Fruit fly (Drosophila melanogaster) whole organism, embryonic: ENCODE measurements around the gene CG4461.

Source experiments
- Abd-B ChIP-seq: fragments of 200-800 bp; sonication (Bioruptor generic); optimal IDR thresholded peaks from 2 replicates; lab custom pipeline; 2018; ENCODE audit warnings: missing biosample characterization, mild to moderate bottlenecking, missing genetic modification characterization, moderate library complexity
- Awh ChIP-seq: fragments of 200-800 bp; sonication (Bioruptor generic); IDR thresholded peaks from 2 replicates; pipeline ENCODE4, ENCODE4 v1.3.6; 2022; ENCODE audit warnings: missing biosample characterization, missing genetic modification characterization
- CG10543 ChIP-seq: fragments of 200-800 bp; sonication (Bioruptor generic); optimal IDR thresholded peaks from 3 replicates; lab custom pipeline; 2017; ENCODE audit warnings: missing biosample characterization, mild to moderate bottlenecking, missing genetic modification characterization, moderate library complexity
- CG12104 ChIP-seq: fragments of 200-800 bp; sonication (Bioruptor generic); optimal IDR thresholded peaks from 3 replicates; lab custom pipeline; 2016; ENCODE audit warnings: missing biosample characterization, missing genetic modification characterization
- CG12299 ChIP-seq: fragments of 200-800 bp; sonication (Bioruptor generic); optimal IDR thresholded peaks from 2 replicates; lab custom pipeline; 2018; ENCODE audit warnings: missing biosample characterization, mild to moderate bottlenecking, missing genetic modification characterization
- CG13775 ChIP-seq: fragments of 200-800 bp; sonication (Bioruptor generic); optimal IDR thresholded peaks from 3 replicates; lab custom pipeline; 2017; ENCODE audit warnings: missing biosample characterization, mild to moderate bottlenecking, missing genetic modification characterization
- CG14667 ChIP-seq: fragments of 200-800 bp; sonication (Bioruptor generic); IDR thresholded peaks from 2 replicates; pipeline ENCODE4 v1.3.6; 2022; ENCODE audit warnings: missing biosample characterization, missing genetic modification characterization
- CG15269 ChIP-seq: fragments of 200-800 bp; sonication (Bioruptor generic); optimal IDR thresholded peaks from 2 replicates; lab custom pipeline; 2018; ENCODE audit warnings: missing biosample characterization, mild to moderate bottlenecking, missing genetic modification characterization, moderate library complexity
- CG17361 ChIP-seq: fragments of 200-800 bp; sonication (Bioruptor generic); IDR thresholded peaks from 3 replicates; pipeline ENCODE4 v1.3.6; 2022; ENCODE audit warnings: missing biosample characterization, missing genetic modification characterization
- CG17385 ChIP-seq: fragments of 200-800 bp; sonication (Bioruptor generic); optimal IDR thresholded peaks from 3 replicates; lab custom pipeline; 2018; ENCODE audit warnings: missing biosample characterization, mild to moderate bottlenecking, missing genetic modification characterization
- CG17802 ChIP-seq: fragments of 200-800 bp; sonication (Bioruptor generic); optimal IDR thresholded peaks from 2 replicates; lab custom pipeline; 2018; ENCODE audit warnings: missing biosample characterization, mild to moderate bottlenecking, missing genetic modification characterization, moderate library complexity
- CG2202 ChIP-seq: fragments of 200-800 bp; sonication (Bioruptor generic); optimal IDR thresholded peaks from 2 replicates; lab custom pipeline; 2018; ENCODE audit warnings: missing biosample characterization, mild to moderate bottlenecking, missing genetic modification characterization
- CG3281 ChIP-seq: fragments of 200-800 bp; sonication (Bioruptor generic); optimal IDR thresholded peaks from 3 replicates; lab custom pipeline; 2017; ENCODE audit warnings: missing biosample characterization, mild to moderate bottlenecking, missing genetic modification characterization
- CG3995 ChIP-seq: fragments of 200-800 bp; sonication (Bioruptor generic); optimal IDR thresholded peaks from 3 replicates; lab custom pipeline; 2016; ENCODE audit warnings: missing biosample characterization, missing genetic modification characterization
- CG4360 ChIP-seq: fragments of 200-800 bp; sonication (Bioruptor generic); IDR thresholded peaks from 2 replicates; pipeline ENCODE4 v1.3.6; 2022; ENCODE audit warnings: missing biosample characterization, missing genetic modification characterization
- CG7745 ChIP-seq: fragments of 200-800 bp; sonication (Bioruptor generic); optimal IDR thresholded peaks from 2 replicates; lab custom pipeline; 2018; ENCODE audit warnings: missing biosample characterization, mild to moderate bottlenecking, missing genetic modification characterization, moderate library complexity
- CG7839 ChIP-seq: fragments of 200-800 bp; sonication (Bioruptor generic); optimal IDR thresholded peaks from 3 replicates; lab custom pipeline; 2018; ENCODE audit warnings: missing biosample characterization, mild to moderate bottlenecking, missing genetic modification characterization, moderate library complexity
- CG8924 ChIP-seq: fragments of 200-800 bp; optimal IDR thresholded peaks from 3 replicates; lab custom pipeline; 2019; ENCODE audit warnings: missing biosample characterization, mild to moderate bottlenecking, missing genetic modification characterization, moderate library complexity
- Camta ChIP-seq: fragments of 200-800 bp; sonication (Bioruptor generic); optimal IDR thresholded peaks from 2 replicates; lab custom pipeline; 2016; ENCODE audit warnings: missing biosample characterization, missing genetic modification characterization
- CkIIα-i1 ChIP-seq: fragments of 200-800 bp; sonication (Bioruptor generic); IDR thresholded peaks from 2 replicates; pipeline ENCODE4 v1.3.6; 2022; ENCODE audit warnings: missing biosample characterization, missing genetic modification characterization
- Dfd ChIP-seq, 2 experiments: fragments of >200 bp; optimal IDR thresholded peaks; 2 replicates each; lab custom pipeline; 2017; ENCODE audit warnings: missing biosample characterization in 2 of 2, missing genetic modification characterization in 2 of 2
- ERR ChIP-seq: fragments of 200-800 bp; sonication (Bioruptor generic); optimal IDR thresholded peaks from 2 replicates; lab custom pipeline; 2016; ENCODE audit warnings: missing biosample characterization, missing genetic modification characterization
- Elba2 ChIP-seq: fragments of 200-800 bp; sonication (Bioruptor generic); optimal IDR thresholded peaks from 3 replicates; lab custom pipeline; 2016; ENCODE audit warnings: missing biosample characterization, missing genetic modification characterization
- Fer1 ChIP-seq: fragments of 200-800 bp; sonication (Bioruptor generic); optimal IDR thresholded peaks from 2 replicates; lab custom pipeline; 2017; ENCODE audit warnings: missing biosample characterization, mild to moderate bottlenecking, missing genetic modification characterization
- Hsf ChIP-seq: fragments of 200-800 bp; sonication (Bioruptor generic); optimal IDR thresholded peaks from 3 replicates; lab custom pipeline; 2016; ENCODE audit warnings: missing biosample characterization, missing genetic modification characterization
- Myb ChIP-seq: fragments of 200-800 bp; sonication (Bioruptor generic); optimal IDR thresholded peaks from 2 replicates; lab custom pipeline; 2016; ENCODE audit warnings: missing biosample characterization, missing genetic modification characterization
- NC2α ChIP-seq: fragments of 200-800 bp; sonication (Bioruptor generic); optimal IDR thresholded peaks from 2 replicates; lab custom pipeline; 2016; ENCODE audit warnings: missing biosample characterization, missing genetic modification characterization
- NC2β ChIP-seq: fragments of 200-800 bp; sonication (Bioruptor generic); optimal IDR thresholded peaks from 2 replicates; lab custom pipeline; 2016; ENCODE audit warnings: missing biosample characterization, missing genetic modification characterization
- Pdp1 ChIP-seq, 2 experiments: fragments of 200-800 bp; sonication (Bioruptor generic); optimal IDR thresholded peaks; 3 replicates each; lab custom pipeline; 2016; ENCODE audit warnings: missing biosample characterization in 2 of 2, missing genetic modification characterization in 2 of 2, mild to moderate bottlenecking in 1 of 2, moderate library complexity in 1 of 2
- Poxn ChIP-seq: fragments of 200-800 bp; sonication (Bioruptor generic); IDR thresholded peaks from 2 replicates; pipeline ENCODE4 v1.3.6; 2022; ENCODE audit warnings: missing biosample characterization, missing genetic modification characterization
- ap ChIP-seq: fragments of 200-800 bp; sonication (Bioruptor generic); IDR thresholded peaks from 2 replicates; pipeline ENCODE4 v1.3.6; 2022; ENCODE audit warnings: missing biosample characterization, missing genetic modification characterization
- ash1 ChIP-seq: fragments of 200-800 bp; sonication (Bioruptor generic); optimal IDR thresholded peaks from 2 replicates; lab custom pipeline; 2018; ENCODE audit warnings: missing biosample characterization, mild to moderate bottlenecking, missing genetic modification characterization
- btn ChIP-seq: fragments of 200-800 bp; sonication (Bioruptor generic); optimal IDR thresholded peaks from 2 replicates; lab custom pipeline; 2016; ENCODE audit warnings: missing biosample characterization, missing genetic modification characterization
- dan ChIP-seq: fragments of 200-800 bp; sonication (Bioruptor generic); IDR thresholded peaks from 2 replicates; pipeline ENCODE4 v1.3.6; 2022; ENCODE audit warnings: missing biosample characterization, missing genetic modification characterization
- eve ChIP-seq, 2 experiments: fragments of >200 bp; optimal IDR thresholded peaks; 2 replicates each; lab custom pipeline; 2017; ENCODE audit warnings: missing biosample characterization in 2 of 2, missing genetic modification characterization in 2 of 2
- fd3F ChIP-seq: fragments of 200-800 bp; sonication (Bioruptor generic); optimal IDR thresholded peaks from 2 replicates; lab custom pipeline; 2018; ENCODE audit warnings: missing biosample characterization, mild to moderate bottlenecking, missing genetic modification characterization, moderate library complexity
- gfzf ChIP-seq: fragments of 200-800 bp; sonication (Bioruptor generic); optimal IDR thresholded peaks from 2 replicates; lab custom pipeline; 2016; ENCODE audit warnings: missing biosample characterization, mild to moderate bottlenecking, missing genetic modification characterization, moderate library complexity
- hbn ChIP-seq: fragments of 200-800 bp; sonication (Bioruptor generic); IDR thresholded peaks from 2 replicates; pipeline ENCODE4 v1.3.6; 2022; ENCODE audit warnings: missing biosample characterization, missing genetic modification characterization; ENCODE audit not compliant: partially characterized antibody
- klu ChIP-seq: fragments of 200-800 bp; sonication (Bioruptor generic); IDR thresholded peaks from 2 replicates; pipeline ENCODE4 v1.3.6; 2022; ENCODE audit warnings: missing biosample characterization, missing genetic modification characterization
- nmo ChIP-seq: fragments of 200-800 bp; sonication (Bioruptor generic); optimal IDR thresholded peaks from 2 replicates; lab custom pipeline; 2018; ENCODE audit warnings: missing biosample characterization, mild to moderate bottlenecking, missing genetic modification characterization, moderate library complexity
- oc ChIP-seq: fragments of 200-800 bp; sonication (Bioruptor generic); optimal IDR thresholded peaks from 2 replicates; lab custom pipeline; 2018; ENCODE audit warnings: missing biosample characterization, mild to moderate bottlenecking, missing genetic modification characterization, moderate library complexity
- odd ChIP-seq: fragments of 200-800 bp; sonication (Bioruptor generic); optimal IDR thresholded peaks from 2 replicates; lab custom pipeline; 2017; ENCODE audit warnings: missing biosample characterization, mild to moderate bottlenecking, missing genetic modification characterization
- otp ChIP-seq: fragments of 200-800 bp; sonication (Bioruptor generic); IDR thresholded peaks from 3 replicates; pipeline ENCODE4, ENCODE4 v1.3.6; 2022; ENCODE audit warnings: missing biosample characterization, missing genetic modification characterization
- pnt ChIP-seq: fragments of 200-800 bp; sonication (Bioruptor generic); optimal IDR thresholded peaks from 3 replicates; lab custom pipeline; 2016; ENCODE audit warnings: missing biosample characterization, missing genetic modification characterization
- psq ChIP-seq: fragments of 200-800 bp; sonication (Bioruptor generic); optimal IDR thresholded peaks from 2 replicates; lab custom pipeline; 2017; ENCODE audit warnings: missing biosample characterization, missing genetic modification characterization
- salm ChIP-seq: fragments of 200-800 bp; sonication (Bioruptor generic); optimal IDR thresholded peaks from 2 replicates; lab custom pipeline; 2018; ENCODE audit warnings: missing biosample characterization, mild to moderate bottlenecking, missing genetic modification characterization
- sima ChIP-seq: fragments of 200-800 bp; sonication (Bioruptor generic); optimal IDR thresholded peaks from 2 replicates; lab custom pipeline; 2016; ENCODE audit warnings: missing biosample characterization, missing genetic modification characterization
- sisA ChIP-seq: fragments of 200-800 bp; sonication (Bioruptor generic); IDR thresholded peaks from 2 replicates; pipeline ENCODE4 v1.3.6; 2022; ENCODE audit warnings: missing biosample characterization, missing genetic modification characterization
- trem ChIP-seq: fragments of 200-800 bp; optimal IDR thresholded peaks from 3 replicates; lab custom pipeline; 2019; ENCODE audit warnings: missing biosample characterization, mild to moderate bottlenecking, missing genetic modification characterization, moderate library complexity
- vnd ChIP-seq: fragments of 200-800 bp; sonication (Bioruptor generic); IDR thresholded peaks from 3 replicates; pipeline ENCODE4 v1.3.6; 2022; ENCODE audit warnings: missing biosample characterization, missing genetic modification characterization; ENCODE audit not compliant: partially characterized antibody

CG4461 gene

DNA sequence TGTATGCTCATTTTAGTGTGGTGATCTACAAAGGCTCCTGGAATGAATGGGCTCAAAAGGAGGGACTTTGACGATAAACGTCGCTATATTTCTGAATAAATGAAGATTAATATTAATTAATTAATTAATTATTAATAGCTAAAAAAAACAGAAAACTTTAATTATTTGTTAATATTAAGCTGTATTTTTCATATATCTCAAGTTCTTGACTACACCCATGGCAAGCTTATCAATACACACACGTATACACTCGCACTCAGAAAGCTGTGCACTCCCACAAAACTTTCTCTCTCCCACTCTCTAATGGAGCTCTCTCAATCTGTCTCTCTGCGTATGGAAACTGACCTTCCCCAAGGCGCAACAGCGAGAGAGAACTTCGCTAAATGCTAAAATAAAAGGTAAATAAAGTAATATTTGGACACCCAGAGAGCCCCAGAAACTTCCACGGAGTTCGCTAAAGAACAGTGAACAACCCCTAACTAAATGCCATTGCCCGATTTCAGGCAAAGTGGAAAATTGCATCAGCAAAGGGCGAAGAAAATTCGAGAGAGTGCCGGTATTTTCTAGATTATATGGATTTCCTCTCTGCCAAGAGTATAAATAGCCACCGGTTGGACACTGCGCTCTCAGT is 1.7 kb upstream of the CG4461 start (continued):
- peak; percentile 56 for TF ChIP-seq CG13775 (GFP tag; lab: Kevin White, UChicago)
- peak; percentile 11; the same call in 1 of the 3 replicates for TF ChIP-seq otp (GFP tag; lab: Robert Waterston, UW)
- no peak for TF ChIP-seq CG17802 (tag; lab: Kevin White, UChicago)
- TF ChIP-seq Myb (GFP tag; lab: Kevin White, UChicago), result no peak
- no peak for TF ChIP-seq NC2α (GFP tag; lab: Kevin White, UChicago)
- peak; percentile 5 for TF ChIP-seq NC2β
- TF ChIP-seq Fer1 (GFP tag; lab: Kevin White, UChicago), result peak; percentile 81
- TF ChIP-seq odd, result peak; percentile 69
- peak; percentile 77 for TF ChIP-seq CG3281 (GFP tag; lab: Kevin White, UChicago)
- peak; percentile 9 for TF ChIP-seq psq (GFP tag; lab: Kevin White, UChicago)
- peak; percentile 82 for TF ChIP-seq oc
- TF ChIP-seq vnd (GFP tag; lab: Robert Waterston, UW), result no peak
- TF ChIP-seq dan (GFP tag; lab: Robert Waterston, UW), result no peak
- no peak for TF ChIP-seq sima (GFP tag; lab: Kevin White, UChicago)
- peak; percentile 48 for TF ChIP-seq Hsf (GFP tag; lab: Kevin White, UChicago)
- no peak for TF ChIP-seq ash1 (GFP tag; lab: Kevin White, UChicago)
- peak; percentile 31 for TF ChIP-seq salm
- peak; percentile 11 for TF ChIP-seq CG8924
- TF ChIP-seq CG7745 (tag; lab: Kevin White, UChicago), result no peak
- TF ChIP-seq sisA, result peak; percentile 72
- TF ChIP-seq CG14667 (GFP tag; lab: Robert Waterston, UW), result 0 out of 2 replicates have a peak, but pooled peaks have one; percentile 23
- TF ChIP-seq ERR (GFP tag; lab: Kevin White, UChicago), result no peak
- TF ChIP-seq fd3F (GFP tag; lab: Kevin White, UChicago), result peak; percentile 4
- TF ChIP-seq ap, result peak; percentile 41; the same call in 1 of the 2 replicates
- TF ChIP-seq klu (GFP tag; lab: Robert Waterston, UW), result no peak
- TF ChIP-seq Pdp1 (GFP tag; optimal IDR thresholded peaks at IDR 0.05; lab: Kevin White, UChicago), result peak in 1 of 2 experiments; percentile 19
- peak; percentile 54 for TF ChIP-seq nmo (GFP tag; lab: Kevin White, UChicago)
- no peak for TF ChIP-seq CG12104 (GFP tag; lab: Kevin White, UChicago)
- TF ChIP-seq CG15269 (tag; lab: Kevin White, UChicago), result peak; percentile 72
- TF ChIP-seq CG3995 (GFP tag; lab: Kevin White, UChicago), result no peak
- TF ChIP-seq CG10543 (GFP tag; lab: Kevin White, UChicago), result peak; percentile 49
- no peak for TF ChIP-seq Dfd (GFP tag; optimal IDR thresholded peaks at IDR 0.05; lab: Kevin White, UChicago)
- no peak for TF ChIP-seq Camta (GFP tag; lab: Kevin White, UChicago)
- no peak for TF ChIP-seq Abd-B (GFP tag; lab: Kevin White, UChicago)
- TF ChIP-seq eve (GFP tag; optimal IDR thresholded peaks at IDR 0.05; lab: Kevin White, UChicago), result no peak
- peak; percentile 1 for TF ChIP-seq CG2202 (tag; lab: Kevin White, UChicago)
- TF ChIP-seq CG12299 (tag; lab: Kevin White, UChicago), result peak; percentile 12
- TF ChIP-seq Poxn, result no peak
- TF ChIP-seq btn (GFP tag; lab: Kevin White, UChicago), result no peak
- TF ChIP-seq CkIIα-i1, result no peak
- TF ChIP-seq pnt (GFP tag; lab: Kevin White, UChicago), result no peak
- TF ChIP-seq Elba2 (GFP tag; lab: Kevin White, UChicago), result no peak
- TF ChIP-seq Awh (GFP tag; lab: Robert Waterston, UW), result peak; percentile 87
- TF ChIP-seq hbn (GFP tag; lab: Robert Waterston, UW), result no peak
- TF ChIP-seq CG17385, result peak; percentile 66
- TF ChIP-seq CG17361 (GFP tag; lab: Robert Waterston, UW), result peak; percentile 65
- 0 out of 2 replicates have a peak, but pooled peaks have one; percentile 38 for TF ChIP-seq CG4360 (GFP tag; lab: Robert Waterston, UW)
- peak; percentile 56 for TF ChIP-seq trem (tag; lab: Kevin White, UChicago)
- TF ChIP-seq CG7839 (tag; lab: Kevin White, UChicago), result peak; percentile 75
- no peak for TF ChIP-seq gfzf (GFP tag; lab: Kevin White, UChicago)
